Worm (Caenorhabditis elegans): ENCODE results near the gene F33A8.4.

Gene F33A8.4

DNA sequence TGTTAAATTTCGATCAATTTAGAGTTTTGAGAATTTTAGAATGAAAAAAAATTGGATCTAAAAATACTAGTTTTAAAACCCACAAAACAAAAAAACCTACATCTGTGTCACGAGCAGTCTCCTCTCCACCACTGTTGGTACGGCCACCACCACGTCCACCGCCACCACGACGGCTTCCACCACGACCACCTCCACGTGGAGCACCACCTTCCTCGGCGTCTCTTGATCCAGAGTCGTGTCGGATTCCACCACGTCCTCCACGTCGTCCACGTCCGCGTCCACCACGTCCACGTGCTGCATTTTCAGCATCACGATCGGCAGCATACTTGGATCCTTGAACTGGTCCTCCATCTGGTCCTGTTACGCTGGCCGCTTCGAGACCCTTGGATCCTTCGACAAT, 8.7 kb downstream of the F33A8.4 start:
- no peak for TF ChIP-seq D1046.2 (GFP tag; IDR thresholded peaks at IDR 0.05)
- TF ChIP-seq set-16 (GFP tag; IDR thresholded peaks at IDR 0.05): peak; percentile 83

DNA sequence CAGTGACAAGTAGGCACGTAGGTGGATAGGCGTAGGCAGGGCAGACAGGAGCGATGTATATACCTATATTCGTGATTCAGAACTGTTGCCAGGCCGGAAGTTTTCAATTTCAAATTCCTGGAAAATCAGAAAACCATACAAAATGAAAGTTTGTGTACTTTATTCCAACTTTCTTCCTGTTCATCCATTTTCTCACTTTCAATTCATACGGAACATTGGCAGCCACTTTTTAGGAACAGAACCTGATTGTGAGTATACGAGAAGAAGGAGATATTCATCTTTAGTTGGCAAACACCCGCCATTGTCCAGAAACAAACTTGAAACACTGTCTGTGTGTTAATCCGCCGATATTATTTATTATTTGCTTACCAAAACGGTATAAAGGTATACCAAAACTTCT, 13.1 kb downstream of the F33A8.4 start, which contains the start of gene srlf-15:
TSS of gene srlf-15 (plus strand) at position 301 of the 400 bp plus-strand sequence.
- TF ChIP-seq nhr-10 (tag; optimal IDR thresholded peaks at IDR 0.05): no peak
- no peak for TF ChIP-seq ztf-7 (tag; optimal IDR thresholded peaks at IDR 0.05)
- TF ChIP-seq nhr-41 (GFP tag; IDR thresholded peaks at IDR 0.05): no peak
- no peak for TF ChIP-seq daf-8 (GFP tag; IDR thresholded peaks at IDR 0.05)
- TF ChIP-seq F44E2.7 (GFP tag; IDR thresholded peaks at IDR 0.05): no peak
- no peak for TF ChIP-seq F49E8.2 (tag; optimal IDR thresholded peaks at IDR 0.05; ENCODE audit: borderline replicate concordance)
- no peak for TF ChIP-seq hmg-1.1 (GFP tag; IDR thresholded peaks at IDR 0.05)

DNA sequence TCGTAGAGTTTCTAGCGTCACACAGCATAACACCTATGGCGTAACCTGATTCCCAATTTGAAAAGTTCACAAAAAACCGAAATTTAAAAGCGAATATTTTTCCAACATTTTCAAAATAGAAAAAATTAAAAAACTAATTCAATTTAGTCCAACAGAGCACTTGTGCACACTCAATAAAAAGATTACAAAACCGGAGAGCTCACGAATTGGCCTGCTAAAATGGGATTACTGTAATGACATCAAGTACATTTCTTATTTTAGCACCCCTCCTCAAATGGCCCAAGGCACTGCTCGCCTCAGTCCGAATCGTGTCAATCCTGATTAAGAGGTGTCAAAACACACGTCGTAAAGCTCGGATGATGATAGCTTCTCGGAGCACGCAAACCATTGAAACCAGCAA, 16.0 kb downstream of the F33A8.4 start:
- no peak for TF ChIP-seq F26F4.8 (GFP tag; conservative IDR thresholded peaks at IDR 0.05)
- TF ChIP-seq lir-3 (tag; optimal IDR thresholded peaks at IDR 0.05): no peak
- TF ChIP-seq dpl-1 (GFP tag; optimal IDR thresholded peaks at IDR 0.05): no peak
- TF ChIP-seq gei-8 (GFP tag; optimal IDR thresholded peaks at IDR 0.05): no peak
- TF ChIP-seq unc-62 (GFP tag; optimal IDR thresholded peaks at IDR 0.05 in 1 of 2): peak in 1 of 2 experiments; percentile 65
- no peak for TF ChIP-seq unc-62 (tag; optimal IDR thresholded peaks at IDR 0.05)
- TF ChIP-seq dmd-9 (GFP tag; IDR thresholded peaks at IDR 0.05): no peak
- no peak for TF ChIP-seq zip-11 (GFP tag; IDR thresholded peaks at IDR 0.05)

DNA sequence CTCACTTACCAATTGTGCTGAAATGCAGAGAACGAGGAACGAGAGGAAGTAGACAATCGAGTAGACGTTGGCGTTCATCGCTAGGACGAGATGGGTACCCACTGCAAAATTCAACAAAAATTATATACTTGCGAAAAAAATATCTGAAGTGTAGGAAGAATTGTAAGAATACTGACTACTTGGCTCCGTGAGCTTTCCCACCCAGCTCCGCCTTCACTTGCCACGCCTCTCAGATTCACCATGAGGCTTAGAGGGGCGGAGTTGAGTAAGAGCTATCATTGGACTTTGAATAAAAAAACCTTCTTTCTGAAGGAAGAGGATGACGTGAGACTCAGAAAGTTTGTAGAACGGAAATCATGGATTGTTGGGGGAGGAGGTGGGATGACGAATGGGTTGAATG, 18.5 kb downstream of the F33A8.4 start, which contains the start of gene nlp-18:
TSS of gene nlp-18 (minus strand) at position 101 of the 400 bp plus-strand sequence.
- TF ChIP-seq cey-2 (tag; optimal IDR thresholded peaks at IDR 0.05; ENCODE audit: borderline replicate concordance, insufficient read depth) (no peak), madf-5 (GFP tag; IDR thresholded peaks at IDR 0.05) (no peak), aha-1 (tag) (peak; percentile 25)

DNA sequence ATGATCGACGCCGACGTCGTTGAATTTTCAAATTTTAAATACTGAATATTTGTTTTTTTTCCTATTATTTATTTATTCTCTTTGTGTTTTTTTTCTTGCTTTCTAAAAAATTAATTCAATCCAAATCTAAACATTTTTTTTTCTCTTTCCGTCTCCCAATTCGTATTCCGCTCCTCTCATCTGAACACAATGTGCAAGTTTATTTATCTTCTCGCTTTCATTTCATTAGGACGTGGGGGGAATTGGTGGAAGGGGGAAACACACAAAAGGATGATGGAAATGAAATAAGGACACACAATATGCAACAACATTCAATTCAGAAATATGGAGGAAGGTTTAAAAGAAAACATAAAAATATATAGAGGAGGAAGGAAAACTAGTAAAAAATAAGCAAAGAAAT, 21.1 kb downstream of the F33A8.4 start:
- TF ChIP-seq aha-1 (tag) (peak; percentile 71), daf-19 (GFP tag; conservative IDR thresholded peaks at IDR 0.05) (no peak), unc-62 (GFP tag; optimal IDR thresholded peaks at IDR 0.05 in 1 of 2) (peak in 1 of 2 experiments; percentile 43), unc-62 (tag; optimal IDR thresholded peaks at IDR 0.05) (no peak), snpc-1.2 (GFP tag; IDR thresholded peaks at IDR 0.05) (no peak), Y48G9A.11 (GFP tag; IDR thresholded peaks at IDR 0.05) (no peak), F49E8.2 (tag; optimal IDR thresholded peaks at IDR 0.05; ENCODE audit: borderline replicate concordance) (no peak), lin-15B (tag; optimal IDR thresholded peaks at IDR 0.05) (no peak), tag-97 (GFP tag; IDR thresholded peaks at IDR 0.05) (no peak)

DNA sequence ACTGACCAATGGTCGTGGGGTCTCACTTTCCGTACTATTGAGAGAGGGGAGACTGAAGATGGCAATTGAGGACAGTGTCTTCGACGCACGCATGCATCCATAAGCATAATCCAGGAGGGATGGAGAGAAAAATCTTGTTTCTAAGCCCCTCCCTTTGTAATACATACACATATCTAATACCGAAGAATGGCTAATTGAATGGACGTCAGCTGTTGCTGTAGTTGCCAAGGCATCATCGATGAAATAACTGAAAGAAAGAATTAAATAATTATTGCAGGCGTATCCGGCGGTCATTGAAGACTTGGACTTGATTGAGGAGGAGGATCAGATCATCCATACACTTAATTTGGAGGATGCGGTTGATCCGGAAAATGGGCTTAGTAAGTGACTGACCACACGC, 23.3 kb downstream of the F33A8.4 start, which contains the start of gene F33A8.7:
TSS of gene F33A8.7 (minus strand) at position 101 of the 400 bp plus-strand sequence.
- peak; percentile 5 for TF ChIP-seq aha-1 (tag)
- peak; percentile 25 for TF ChIP-seq nhr-48 (tag; optimal IDR thresholded peaks at IDR 0.05)
- no peak for TF ChIP-seq mdt-29 (GFP tag; IDR thresholded peaks at IDR 0.05)
- TF ChIP-seq attf-4 (tag; optimal IDR thresholded peaks at IDR 0.05): no peak

DNA sequence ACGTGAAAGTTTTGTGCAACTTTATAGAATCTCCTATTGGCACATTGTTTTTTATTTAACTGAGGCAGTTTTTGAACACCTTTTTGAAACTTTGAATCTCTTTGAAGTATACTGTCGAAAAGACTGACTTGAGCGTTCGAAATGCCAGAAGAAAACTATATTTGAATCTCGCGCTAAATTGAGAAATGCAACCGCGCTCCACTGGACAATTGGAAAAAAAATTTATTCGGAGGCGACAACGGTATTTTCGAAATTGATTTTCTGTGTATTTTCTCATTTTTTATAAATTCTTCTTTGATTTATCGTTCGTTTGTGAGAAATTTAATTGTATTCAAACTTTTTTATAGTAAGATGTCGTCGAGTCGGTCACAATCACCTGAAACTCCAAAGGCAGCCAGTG, 26.8 kb downstream of the F33A8.4 start, which contains the start of gene let-858:
TSS of gene let-858 (plus strand) at position 348 of the 400 bp plus-strand sequence.
- TF ChIP-seq nhr-237 (tag; optimal IDR thresholded peaks at IDR 0.05): no peak
- TF ChIP-seq lin-38 (GFP tag; IDR thresholded peaks at IDR 0.05): peak; percentile 95
- TF ChIP-seq dpl-1 (GFP tag; optimal IDR thresholded peaks at IDR 0.05): peak; percentile 95
- TF ChIP-seq lsy-2 (tag; optimal IDR thresholded peaks at IDR 0.05): peak in 1 of 2 experiments; percentile 75
- TF ChIP-seq nhr-28 (tag; optimal IDR thresholded peaks at IDR 0.05): peak; percentile 11
- no peak for TF ChIP-seq hlh-30 (tag; optimal IDR thresholded peaks at IDR 0.05; ENCODE audit: insufficient read depth)
- TF ChIP-seq nhr-102 (tag; optimal IDR thresholded peaks at IDR 0.05): peak; percentile 16
- TF ChIP-seq dve-1 (tag; optimal IDR thresholded peaks at IDR 0.05; ENCODE audit: insufficient read depth): peak; percentile 6
- TF ChIP-seq sdz-12 (GFP tag; optimal IDR thresholded peaks at IDR 0.05): no peak
- 0 out of 2 replicates have a peak, but pooled peaks have one; percentile 19 for TF ChIP-seq hmg-1.1 (GFP tag; IDR thresholded peaks at IDR 0.05)
- TF ChIP-seq mes-2 (tag; optimal IDR thresholded peaks at IDR 0.05; ENCODE audit: poor library complexity, severe bottlenecking): peak; percentile 69
- peak; percentile 51 for TF ChIP-seq aha-1 (tag)
